Worm (Caenorhabditis elegans) whole organism, L3 larva: ENCODE results near the gene F36D4.1.

Experiments used
- R02D3.7 ChIP-seq: fragments of 150-350 bp; optimal IDR thresholded peaks from 2 replicates; lab custom pipeline; 2014; ENCODE audit warnings: missing biosample characterization, missing genetic modification characterization
- ceh-82 ChIP-seq: fragments of 150-350 bp; optimal IDR thresholded peaks from 2 replicates; lab custom pipeline; 2014; ENCODE audit warnings: missing biosample characterization, missing genetic modification characterization
- elt-2 ChIP-seq: sonication (generic microtip); optimal IDR thresholded peaks from 2 replicates; lab custom pipeline; 2016; ENCODE audit warnings: missing genetic modification reagents, mild to moderate bottlenecking, missing genetic modification characterization, missing compliant biosample characterization
- elt-3 ChIP-seq, 3 experiments: fragments of 150-350 bp in 1 of 3; sonication (generic microtip) in 2 of 3; optimal IDR thresholded peaks; 2 replicates in 2 of 3; 4 replicates in 1 of 3; lab custom pipeline; 2014 to 2017; ENCODE audit warnings: missing biosample characterization in 3 of 3, missing genetic modification characterization in 3 of 3
- mdl-1 ChIP-seq: fragments of 150-350 bp; optimal IDR thresholded peaks from 2 replicates; lab custom pipeline; 2014; ENCODE audit warnings: missing biosample characterization, missing genetic modification characterization
- nhr-23 ChIP-seq: fragments of 150-350 bp; optimal IDR thresholded peaks from 2 replicates; lab custom pipeline; 2014; ENCODE audit warnings: missing biosample characterization, missing genetic modification reagents, missing genetic modification characterization
- nhr-43 ChIP-seq: sonication (generic microtip); optimal IDR thresholded peaks from 2 replicates; lab custom pipeline; 2016; ENCODE audit warnings: mild to moderate bottlenecking, missing genetic modification characterization, missing compliant biosample characterization; ENCODE audit not compliant: poor library complexity, severe bottlenecking
- pqm-1 ChIP-seq: fragments of 150-350 bp; optimal IDR thresholded peaks from 2 replicates; lab custom pipeline; 2017; ENCODE audit warnings: missing biosample characterization, missing genetic modification characterization, inconsistent platforms
- snpc-4 ChIP-seq: fragments of 150-350 bp; optimal IDR thresholded peaks from 2 replicates; lab custom pipeline; 2014; ENCODE audit warnings: missing biosample characterization, missing genetic modification characterization
- unc-39 ChIP-seq: sonication (generic microtip); optimal IDR thresholded peaks from 4 replicates; lab custom pipeline; 2017; ENCODE audit warnings: missing biosample characterization, missing genetic modification characterization

DNA sequence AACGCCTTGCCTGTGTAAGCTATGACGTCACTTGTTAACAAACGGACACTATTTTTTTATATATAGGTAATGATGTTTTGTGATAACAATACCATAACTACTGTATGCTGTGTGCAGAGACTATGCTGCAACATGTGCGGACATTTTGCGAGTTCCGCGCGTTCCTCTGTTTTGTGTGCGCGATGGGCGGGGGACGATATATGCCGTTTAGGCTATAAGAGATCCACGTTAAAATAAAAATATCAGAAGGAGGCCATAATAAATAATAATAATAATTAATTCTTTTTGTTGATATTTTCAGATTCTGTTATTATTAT is 23.2 kb downstream of the F36D4.1 start:
- no peak for TF ChIP-seq R02D3.7 (tag; lab: Kevin White, UChicago)
- TF ChIP-seq ceh-82 (tag; lab: Kevin White, UChicago): no peak
- no peak for TF ChIP-seq nhr-43 (tag; lab: Kevin White, UChicago)
- no peak for TF ChIP-seq mdl-1
- no peak for TF ChIP-seq elt-2
- TF ChIP-seq snpc-4: no peak
- no peak for TF ChIP-seq unc-39 (tag; lab: Kevin White, UChicago)
- TF ChIP-seq elt-3 (tag; optimal IDR thresholded peaks at IDR 0.05; lab: Kevin White, UChicago): no peak
- no peak for TF ChIP-seq nhr-23
- TF ChIP-seq pqm-1 (tag; lab: Kevin White, UChicago): no peak
